Worm (Caenorhabditis elegans) whole organism, L4/young adult: ENCODE measurements around the gene decr-1.2.
A peak's percentile ranks its signal among the peaks of the same experiment; 100 is the strongest.

Source experiments
- W03F9.2 ChIP-seq: fragments of 150-350 bp; optimal IDR thresholded peaks from 2 replicates; lab custom pipeline; 2014; ENCODE audit warnings: missing biosample characterization, missing genetic modification characterization
- dao-5 ChIP-seq: sonication (generic microtip); optimal IDR thresholded peaks from 2 replicates; lab custom pipeline; 2016; ENCODE audit warnings: missing genotype, missing genetic modification characterization, moderate library complexity, missing compliant biosample characterization
- him-1 ChIP-seq: sonication (generic microtip); optimal IDR thresholded peaks from 2 replicates; lab custom pipeline; 2016; ENCODE audit warnings: missing genotype, missing genetic modification reagents, missing genetic modification characterization, missing compliant biosample characterization

Gene decr-1.2

ce11 chrII:8531181-8531759, 14.1 kb upstream of the decr-1.2 start, which contains the start of gene gldi-7:
gldi-7 (minus strand) TSS chrII:8531222.
- no peak for TF ChIP-seq him-1
- no peak for TF ChIP-seq W03F9.2 (tag; lab: Kevin White, UChicago)
- TF ChIP-seq dao-5 (tag; lab: Kevin White, UChicago), result no peak

ce11 chrII:8532015-8532414, 13.4 kb upstream of the decr-1.2 start:
- TF ChIP-seq W03F9.2 (tag; lab: Kevin White, UChicago) (no peak), him-1 (no peak), dao-5 (tag; lab: Kevin White, UChicago) (no peak)

- TF ChIP-seq him-1 (no peak), dao-5 (tag; lab: Kevin White, UChicago) (no peak), W03F9.2 (tag; lab: Kevin White, UChicago) (no peak)
Observed at ce11 chrII:8536060-8536459, 9.4 kb upstream of the decr-1.2 start, which contains the start of gene W01C9.2. W01C9.2 (plus strand) TSS chrII:8536360.

ce11 chrII:8540412-8540811, 5.0 kb upstream of the decr-1.2 start, which contains the start of gene pqn-73:
pqn-73 (plus strand) TSS chrII:8540712.
- TF ChIP-seq W03F9.2 (tag; lab: Kevin White, UChicago), result no peak

ce11 chrII:8546975-8547374, 1.6 kb downstream of the decr-1.2 start:
- TF ChIP-seq him-1 (peak; percentile 76), dao-5 (tag; lab: Kevin White, UChicago) (peak; percentile 92), W03F9.2 (tag; lab: Kevin White, UChicago) (no peak)

ce11 chrII:8551100-8551499, 5.7 kb downstream of the decr-1.2 start:
- TF ChIP-seq W03F9.2 (tag; lab: Kevin White, UChicago) (no peak), him-1 (no peak), dao-5 (tag; lab: Kevin White, UChicago) (no peak)

- TF ChIP-seq him-1 (no peak), dao-5 (tag; lab: Kevin White, UChicago) (no peak), W03F9.2 (tag; lab: Kevin White, UChicago) (no peak)
Observed at ce11 chrII:8554568-8554967, 9.2 kb downstream of the decr-1.2 start.

ce11 chrII:8556166-8556565, 10.8 kb downstream of the decr-1.2 start, which contains the start of gene glb-27:
glb-27 (minus strand) TSS chrII:8556266.
- TF ChIP-seq W03F9.2 (tag; lab: Kevin White, UChicago) (no peak), dao-5 (tag; lab: Kevin White, UChicago) (no peak), him-1 (no peak)

ce11 chrII:8559188-8559587, 13.8 kb downstream of the decr-1.2 start:
- no peak for TF ChIP-seq W03F9.2 (tag; lab: Kevin White, UChicago)
- no peak for TF ChIP-seq dao-5 (tag; lab: Kevin White, UChicago)
- no peak for TF ChIP-seq him-1

ce11 chrII:8561227-8561626, 15.8 kb downstream of the decr-1.2 start, which contains the start of gene iff-2:
iff-2 (minus strand) TSS chrII:8561367.
- TF ChIP-seq him-1 (peak; percentile 97), W03F9.2 (tag; lab: Kevin White, UChicago) (peak; percentile 97), dao-5 (tag; lab: Kevin White, UChicago) (peak; percentile 77)

ce11 chrII:8562002-8562401, 16.6 kb downstream of the decr-1.2 start, which contains the start of gene F54C9.14:
F54C9.14 (plus strand) TSS chrII:8562302.
- TF ChIP-seq him-1, result no peak
- TF ChIP-seq W03F9.2 (tag; lab: Kevin White, UChicago), result no peak
- no peak for TF ChIP-seq dao-5 (tag; lab: Kevin White, UChicago)

- no peak for TF ChIP-seq him-1
- no peak for TF ChIP-seq W03F9.2 (tag; lab: Kevin White, UChicago)
- no peak for TF ChIP-seq dao-5 (tag; lab: Kevin White, UChicago)
Observed at ce11 chrII:8566039-8566438, 20.6 kb downstream of the decr-1.2 start, which contains the start of gene stc-1. stc-1 (minus strand) TSS chrII:8566139.

ce11 chrII:8566806-8567266, 21.4 kb downstream of the decr-1.2 start, which contains the start of gene F54C9.3:
F54C9.3 (minus strand) TSS chrII:8566856.
- no peak for TF ChIP-seq W03F9.2 (tag; lab: Kevin White, UChicago)
- TF ChIP-seq dao-5 (tag; lab: Kevin White, UChicago), result no peak
- TF ChIP-seq him-1, result no peak

ce11 chrII:8568234-8568969, 23.0 kb downstream of the decr-1.2 start:
- TF ChIP-seq him-1 (no peak), dao-5 (tag; lab: Kevin White, UChicago) (no peak), W03F9.2 (tag; lab: Kevin White, UChicago) (no peak)
